Fruit fly (Drosophila melanogaster) whole organism, embryonic: Measurements from ENCODE around the gene CG42852.
A peak's percentile ranks its signal among the peaks of the same experiment; 100 is the strongest.

Experiments
- Adf1 ChIP-seq: fragments of 200-800 bp; sonication (Bioruptor generic); IDR thresholded peaks from 2 replicates; pipeline ENCODE4 v1.3.6; 2022; ENCODE audit warnings: missing biosample characterization, missing genetic modification characterization
- Awh ChIP-seq: fragments of 200-800 bp; sonication (Bioruptor generic); IDR thresholded peaks from 2 replicates; pipeline ENCODE4, ENCODE4 v1.3.6; 2022; ENCODE audit warnings: missing biosample characterization, missing genetic modification characterization
- BtbVII ChIP-seq: fragments of 200-800 bp; sonication (Bioruptor generic); optimal IDR thresholded peaks from 3 replicates; lab custom pipeline; 2017; ENCODE audit warnings: missing biosample characterization, mild to moderate bottlenecking, missing genetic modification characterization
- CG10431 ChIP-seq: fragments of 200-800 bp; sonication (Bioruptor generic); optimal IDR thresholded peaks from 3 replicates; lab custom pipeline; 2018; ENCODE audit warnings: missing biosample characterization, mild to moderate bottlenecking, missing genetic modification characterization
- CG10543 ChIP-seq: fragments of 200-800 bp; sonication (Bioruptor generic); optimal IDR thresholded peaks from 3 replicates; lab custom pipeline; 2017; ENCODE audit warnings: missing biosample characterization, mild to moderate bottlenecking, missing genetic modification characterization, moderate library complexity
- CG11723 ChIP-seq: fragments of 200-800 bp; sonication (Bioruptor generic); optimal IDR thresholded peaks from 2 replicates; lab custom pipeline; 2017; ENCODE audit warnings: missing biosample characterization, mild to moderate bottlenecking, missing genetic modification characterization
- CG1233 ChIP-seq: fragments of 200-800 bp; sonication (Bioruptor generic); optimal IDR thresholded peaks from 4 replicates; lab custom pipeline; 2018; ENCODE audit warnings: missing biosample characterization, mild to moderate bottlenecking, missing genetic modification characterization
- CG13296 ChIP-seq: fragments of 200-800 bp; sonication (Bioruptor generic); optimal IDR thresholded peaks from 3 replicates; lab custom pipeline; 2018; ENCODE audit warnings: missing biosample characterization, mild to moderate bottlenecking, missing genetic modification characterization
- CG15601 ChIP-seq: fragments of 200-800 bp; sonication (Bioruptor generic); optimal IDR thresholded peaks from 3 replicates; lab custom pipeline; 2019; ENCODE audit warnings: missing biosample characterization, mild to moderate bottlenecking, missing genetic modification characterization, moderate library complexity
- CG17359 ChIP-seq: fragments of 200-800 bp; sonication (Bioruptor generic); optimal IDR thresholded peaks from 3 replicates; lab custom pipeline; 2018; ENCODE audit warnings: missing biosample characterization, mild to moderate bottlenecking, missing genetic modification characterization, moderate library complexity
- CG17361 ChIP-seq: fragments of 200-800 bp; sonication (Bioruptor generic); IDR thresholded peaks from 3 replicates; pipeline ENCODE4 v1.3.6; 2022; ENCODE audit warnings: missing biosample characterization, missing genetic modification characterization
- CG2199 ChIP-seq: fragments of 200-800 bp; sonication (Bioruptor generic); IDR thresholded peaks from 3 replicates; pipeline ENCODE4 v1.3.6; 2022; ENCODE audit warnings: missing biosample characterization, missing genetic modification characterization
- CG30403 ChIP-seq: fragments of 200-800 bp; sonication (Bioruptor generic); optimal IDR thresholded peaks from 3 replicates; lab custom pipeline; 2016; ENCODE audit warnings: missing biosample characterization, missing genetic modification characterization
- CG3065 ChIP-seq: fragments of 200-800 bp; sonication (Bioruptor generic); optimal IDR thresholded peaks from 2 replicates; lab custom pipeline; 2016; ENCODE audit warnings: missing biosample characterization, missing genetic modification characterization
- CG34376 ChIP-seq: fragments of 200-800 bp; sonication (Bioruptor generic); optimal IDR thresholded peaks from 2 replicates; lab custom pipeline; 2018; ENCODE audit warnings: missing biosample characterization, mild to moderate bottlenecking, missing genetic modification characterization
- CG42726 ChIP-seq: fragments of 200-800 bp; sonication (Bioruptor generic); IDR thresholded peaks from 2 replicates; pipeline ENCODE4 v1.3.6; 2022; ENCODE audit warnings: missing biosample characterization, missing genetic modification characterization; ENCODE audit not compliant: partially characterized antibody
- CG4282 ChIP-seq: fragments of 200-800 bp; sonication (Bioruptor generic); optimal IDR thresholded peaks from 2 replicates; lab custom pipeline; 2016; ENCODE audit warnings: missing biosample characterization, missing genetic modification characterization
- CG4360 ChIP-seq: fragments of 200-800 bp; sonication (Bioruptor generic); IDR thresholded peaks from 2 replicates; pipeline ENCODE4 v1.3.6; 2022; ENCODE audit warnings: missing biosample characterization, missing genetic modification characterization
- CG5953 ChIP-seq: fragments of 200-800 bp; sonication (Bioruptor generic); IDR thresholded peaks from 2 replicates; pipeline ENCODE4 v1.3.6; 2022; ENCODE audit warnings: missing biosample characterization, missing genetic modification characterization
- CG8290 ChIP-seq, 3 experiments: fragments of 200-800 bp; sonication (Bioruptor generic); optimal IDR thresholded peaks; 2 replicates each; lab custom pipeline; 2016 to 2019; ENCODE audit warnings: missing biosample characterization in 3 of 3, missing genetic modification characterization in 3 of 3, mild to moderate bottlenecking in 2 of 3, moderate library complexity in 1 of 3
- CG9876 ChIP-seq: fragments of 200-800 bp; sonication (Bioruptor generic); optimal IDR thresholded peaks from 2 replicates; lab custom pipeline; 2016; ENCODE audit warnings: missing biosample characterization, missing genetic modification characterization
- Deaf1 ChIP-seq: fragments of 200-800 bp; optimal IDR thresholded peaks from 3 replicates; lab custom pipeline; 2019; ENCODE audit warnings: missing biosample characterization, mild to moderate bottlenecking, missing genetic modification characterization, moderate library complexity
- ERR ChIP-seq: fragments of 200-800 bp; sonication (Bioruptor generic); optimal IDR thresholded peaks from 2 replicates; lab custom pipeline; 2016; ENCODE audit warnings: missing biosample characterization, missing genetic modification characterization
- Gug ChIP-seq: fragments of 200-800 bp; sonication (Bioruptor generic); IDR thresholded peaks from 4 replicates; pipeline ENCODE4 v1.3.6; 2022; ENCODE audit warnings: missing biosample characterization, missing genetic modification characterization
- MESR4 ChIP-seq: fragments of 200-800 bp; sonication (Bioruptor generic); optimal IDR thresholded peaks from 2 replicates; lab custom pipeline; 2018; ENCODE audit warnings: missing biosample characterization, mild to moderate bottlenecking, missing genetic modification characterization, moderate library complexity
- MTF-1 ChIP-seq: fragments of 200-800 bp; sonication (Bioruptor generic); optimal IDR thresholded peaks from 2 replicates; lab custom pipeline; 2018; ENCODE audit warnings: missing biosample characterization, mild to moderate bottlenecking, missing genetic modification characterization, borderline replicate concordance
- Rfx ChIP-seq: fragments of 200-800 bp; sonication (Bioruptor generic); IDR thresholded peaks from 2 replicates; pipeline ENCODE4 v1.3.6; 2022; ENCODE audit warnings: missing biosample characterization, missing genetic modification characterization
- Sin3A ChIP-seq: fragments of >200 bp; optimal IDR thresholded peaks from 2 replicates; lab custom pipeline; 2018
- Sry-β ChIP-seq: fragments of 200-800 bp; sonication (Bioruptor generic); optimal IDR thresholded peaks from 2 replicates; lab custom pipeline; 2018; ENCODE audit warnings: missing biosample characterization, mild to moderate bottlenecking, missing genetic modification characterization, moderate library complexity
- Usf ChIP-seq: fragments of 200-800 bp; sonication (Bioruptor generic); optimal IDR thresholded peaks from 2 replicates; lab custom pipeline; 2017; ENCODE audit warnings: missing genotype, missing biosample characterization, missing genetic modification characterization
- ato ChIP-seq: fragments of 200-800 bp; sonication (Bioruptor generic); IDR thresholded peaks from 2 replicates; pipeline ENCODE4 v1.3.6; 2022; ENCODE audit warnings: missing biosample characterization, missing genetic modification characterization; ENCODE audit not compliant: partially characterized antibody
- bbx ChIP-seq: fragments of 200-800 bp; sonication (Bioruptor generic); IDR thresholded peaks from 2 replicates; pipeline ENCODE4 v1.3.6; 2022; ENCODE audit warnings: missing biosample characterization, missing genetic modification characterization; ENCODE audit not compliant: partially characterized antibody
- caup ChIP-seq: fragments of 200-800 bp; sonication (Bioruptor generic); optimal IDR thresholded peaks from 3 replicates; lab custom pipeline; 2017; ENCODE audit warnings: missing biosample characterization, mild to moderate bottlenecking, missing genetic modification characterization, moderate library complexity; ENCODE audit not compliant: severe bottlenecking
- cg ChIP-seq: fragments of 200-800 bp; sonication (Bioruptor generic); optimal IDR thresholded peaks from 3 replicates; lab custom pipeline; 2019; ENCODE audit warnings: missing biosample characterization, mild to moderate bottlenecking, missing genetic modification characterization, moderate library complexity
- ci ChIP-seq: fragments of 200-800 bp; sonication (Bioruptor generic); IDR thresholded peaks from 3 replicates; pipeline ENCODE4 v1.3.6; 2022; ENCODE audit warnings: missing biosample characterization, missing genetic modification characterization
- crol ChIP-seq: fragments of 200-800 bp; sonication (Bioruptor generic); IDR thresholded peaks from 2 replicates; pipeline ENCODE4 v1.3.6; 2022; ENCODE audit warnings: missing biosample characterization, missing genetic modification characterization
- grn ChIP-seq: fragments of 200-800 bp; sonication (Bioruptor generic); optimal IDR thresholded peaks from 3 replicates; lab custom pipeline; 2017; ENCODE audit warnings: missing biosample characterization, missing genetic modification characterization
- her ChIP-seq: fragments of 200-800 bp; sonication (Bioruptor generic); optimal IDR thresholded peaks from 2 replicates; lab custom pipeline; 2016; ENCODE audit warnings: missing biosample characterization, missing genetic modification characterization
- ind ChIP-seq: fragments of 200-800 bp; sonication (Bioruptor generic); optimal IDR thresholded peaks from 3 replicates; lab custom pipeline; 2016; ENCODE audit warnings: missing biosample characterization, missing genetic modification characterization
- ken ChIP-seq: fragments of 200-800 bp; sonication (Bioruptor generic); IDR thresholded peaks from 3 replicates; pipeline ENCODE4 v1.3.6; 2022; ENCODE audit warnings: missing biosample characterization, missing genetic modification characterization
- lbe ChIP-seq: fragments of 200-800 bp; sonication (Bioruptor generic); optimal IDR thresholded peaks from 2 replicates; lab custom pipeline; 2016; ENCODE audit warnings: missing biosample characterization, mild to moderate bottlenecking, missing genetic modification characterization
- nom ChIP-seq: fragments of 200-800 bp; sonication (Bioruptor generic); optimal IDR thresholded peaks from 2 replicates; lab custom pipeline; 2017; ENCODE audit warnings: missing biosample characterization, missing genetic modification characterization, mild to moderate bottlenecking, moderate library complexity, missing genetic modification reagents
- org-1 ChIP-seq: fragments of 200-800 bp; sonication (Bioruptor generic); optimal IDR thresholded peaks from 2 replicates; lab custom pipeline; 2017; ENCODE audit warnings: missing biosample characterization, missing genetic modification characterization
- pan ChIP-seq, 4 experiments: fragments of >200 bp in 3 of 4; fragments of 200-800 bp in 1 of 4; sonication (Bioruptor generic) in 1 of 4; optimal IDR thresholded peaks in 3 of 4; IDR thresholded peaks in 1 of 4; 2 replicates each; pipeline versions ENCODE4 v1.3.6 to Lab custom; 2017 to 2022; ENCODE audit warnings: missing biosample characterization in 2 of 4, missing genetic modification characterization in 2 of 4, mixed read lengths in 1 of 4
- pb ChIP-seq: fragments of 200-800 bp; sonication (Bioruptor generic); optimal IDR thresholded peaks from 3 replicates; lab custom pipeline; 2016; ENCODE audit warnings: missing biosample characterization, missing genetic modification characterization
- sens ChIP-seq: fragments of 200-800 bp; sonication (Bioruptor generic); peaks from one replicate; lab custom pipeline; 2016; ENCODE audit warnings: missing biosample characterization, missing genetic modification characterization
- sisA ChIP-seq: fragments of 200-800 bp; sonication (Bioruptor generic); IDR thresholded peaks from 2 replicates; pipeline ENCODE4 v1.3.6; 2022; ENCODE audit warnings: missing biosample characterization, missing genetic modification characterization
- sug ChIP-seq: fragments of 200-800 bp; optimal IDR thresholded peaks from 2 replicates; lab custom pipeline; 2019; ENCODE audit warnings: missing biosample characterization, mild to moderate bottlenecking, missing genetic modification characterization, moderate library complexity
- tio ChIP-seq: fragments of 200-800 bp; sonication (Bioruptor generic); optimal IDR thresholded peaks from 2 replicates; lab custom pipeline; 2017; ENCODE audit warnings: missing biosample characterization, missing genetic modification characterization, inconsistent platforms
- vfl ChIP-seq: fragments of 200-800 bp; sonication (Bioruptor generic); optimal IDR thresholded peaks from 2 replicates; lab custom pipeline; 2016; ENCODE audit warnings: missing biosample characterization, missing genetic modification characterization

Gene CG42852

DNA sequence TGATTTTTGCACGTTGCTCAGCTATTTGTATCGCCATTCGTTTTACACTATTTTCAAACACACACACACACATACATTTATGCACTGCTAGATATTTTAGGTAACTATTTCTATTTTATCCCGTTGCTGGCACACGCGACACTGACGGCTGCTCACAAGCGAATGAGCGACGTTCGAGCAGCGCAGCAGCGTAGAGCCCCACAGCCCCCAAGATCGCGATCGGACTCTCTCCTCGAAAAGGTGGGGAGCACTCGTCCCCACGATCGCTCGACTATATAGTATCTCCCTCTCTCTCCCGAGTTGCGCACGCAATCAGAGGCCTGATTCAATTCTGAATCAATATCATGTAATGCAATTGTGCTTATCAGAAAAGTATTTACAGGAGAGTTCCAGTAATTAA, 44.7 kb downstream of the CG42852 start (continued):
- no peak for TF ChIP-seq CG13296 (GFP tag; lab: Kevin White, UChicago)
- no peak for TF ChIP-seq CG42726
- TF ChIP-seq CG5953, result 0 out of 2 replicates have a peak, but pooled peaks have one; percentile 22
- TF ChIP-seq grn (GFP tag; lab: Kevin White, UChicago), result peak; percentile 36
- TF ChIP-seq ind, result no peak
- no peak for TF ChIP-seq ato (GFP tag; lab: Robert Waterston, UW)
- no peak for TF ChIP-seq pb (GFP tag; lab: Kevin White, UChicago)
- TF ChIP-seq BtbVII (GFP tag; lab: Kevin White, UChicago), result peak; percentile 19
- peak; percentile 14 for TF ChIP-seq CG34376 (GFP tag; lab: Kevin White, UChicago)
- TF ChIP-seq org-1 (GFP tag; lab: Kevin White, UChicago), result no peak
- peak; percentile 39 for TF ChIP-seq MTF-1
- no peak for TF ChIP-seq pan (optimal IDR thresholded peaks at IDR 0.05; lab: Kevin White, UChicago)
- TF ChIP-seq pan (GFP tag; optimal IDR thresholded peaks at IDR 0.05 in 1 of 2, IDR thresholded peaks at IDR 0.05 in 1 of 2), result peak in 1 of 2 experiments; percentile 28
- peak; percentile 56 for TF ChIP-seq CG10543
- 0 out of 3 replicates have a peak, but pooled peaks have one; percentile 11 for TF ChIP-seq ken (GFP tag; lab: Robert Waterston, UW)
- TF ChIP-seq vfl (GFP tag; lab: Kevin White, UChicago), result no peak
- peak; percentile 49 for TF ChIP-seq sens (GFP tag; lab: Kevin White, UChicago)
- TF ChIP-seq her (GFP tag; lab: Kevin White, UChicago), result no peak
- no peak for TF ChIP-seq Usf (GFP tag; lab: Kevin White, UChicago)
- TF ChIP-seq CG10431, result no peak
- TF ChIP-seq tio (GFP tag; lab: Kevin White, UChicago), result no peak
- TF ChIP-seq ci (GFP tag; lab: Robert Waterston, UW), result peak; percentile 51; the same call in 1 of the 3 replicates
- TF ChIP-seq Awh, result peak; percentile 33; the same call in 1 of the 2 replicates
- TF ChIP-seq CG15601 (tag; lab: Kevin White, UChicago), result peak; percentile 44
- TF ChIP-seq ERR (GFP tag; lab: Kevin White, UChicago), result peak; percentile 30
- no peak for TF ChIP-seq CG4282 (GFP tag; lab: Kevin White, UChicago)
- TF ChIP-seq cg (GFP tag; lab: Kevin White, UChicago), result peak; percentile 37
- no peak for TF ChIP-seq Sry-β (GFP tag; lab: Kevin White, UChicago)
- peak; percentile 43 for TF ChIP-seq lbe (GFP tag; lab: Kevin White, UChicago)
- no peak for TF ChIP-seq CG8290 (GFP tag; optimal IDR thresholded peaks at IDR 0.05; lab: Kevin White, UChicago)
- TF ChIP-seq CG8290 (tag; optimal IDR thresholded peaks at IDR 0.05; lab: Kevin White, UChicago), result peak in 1 of 2 experiments; percentile 61
- TF ChIP-seq CG30403 (GFP tag; lab: Kevin White, UChicago), result no peak
- TF ChIP-seq Rfx (GFP tag; lab: Robert Waterston, UW), result peak; percentile 35; the same call in 1 of the 2 replicates
- peak; percentile 11 for TF ChIP-seq CG1233
- TF ChIP-seq caup, result peak; percentile 40
- TF ChIP-seq Deaf1 (tag; lab: Kevin White, UChicago), result peak; percentile 84
- TF ChIP-seq CG4360, result no peak
- TF ChIP-seq Sin3A (lab: Kevin White, UChicago), result no peak
- TF ChIP-seq Gug (GFP tag; lab: Robert Waterston, UW), result no peak
- no peak for TF ChIP-seq sisA
- TF ChIP-seq MESR4, result peak; percentile 2
- peak; percentile 85 for TF ChIP-seq nom (GFP tag; lab: Kevin White, UChicago)
- TF ChIP-seq CG11723 (GFP tag; lab: Kevin White, UChicago), result no peak
- no peak for TF ChIP-seq CG17359 (tag; lab: Kevin White, UChicago)
- peak; percentile 29 for TF ChIP-seq sug (tag; lab: Kevin White, UChicago)
- TF ChIP-seq Adf1 (GFP tag; lab: Robert Waterston, UW), result peak; percentile 41; the same call in 1 of the 2 replicates
- TF ChIP-seq CG17361 (GFP tag; lab: Robert Waterston, UW), result no peak
- no peak for TF ChIP-seq CG3065 (GFP tag; lab: Kevin White, UChicago)
- peak; percentile 21; the same call in 1 of the 2 replicates for TF ChIP-seq crol
- no peak for TF ChIP-seq CG9876 (GFP tag; lab: Kevin White, UChicago)
- TF ChIP-seq bbx (GFP tag; lab: Robert Waterston, UW), result peak; percentile 42; the same call in 1 of the 2 replicates
- 0 out of 3 replicates have a peak, but pooled peaks have one; percentile 25 for TF ChIP-seq CG2199 (GFP tag; lab: Robert Waterston, UW)
